Fruit fly (Drosophila melanogaster) whole organism, embryonic: ENCODE measurements around the gene CG12522.

Experiments
- Awh ChIP-seq: fragments of 200-800 bp; sonication (Bioruptor generic); IDR thresholded peaks from 2 replicates; pipeline ENCODE4, ENCODE4 v1.3.6; 2022; ENCODE audit warnings: missing biosample characterization, missing genetic modification characterization
- BEAF-32 ChIP-seq: fragments of 200-800 bp; sonication (Bioruptor generic); optimal IDR thresholded peaks from 3 replicates; lab custom pipeline; 2017; ENCODE audit warnings: missing biosample characterization, missing genetic modification characterization, mild to moderate bottlenecking, moderate library complexity, missing genetic modification reagents
- CG10462 ChIP-seq: fragments of 200-800 bp; sonication (Bioruptor generic); optimal IDR thresholded peaks from 2 replicates; lab custom pipeline; 2016; ENCODE audit warnings: missing biosample characterization, missing genetic modification characterization
- CG10565 ChIP-seq: fragments of 200-800 bp; sonication (Bioruptor generic); optimal IDR thresholded peaks from 3 replicates; lab custom pipeline; 2016; ENCODE audit warnings: missing biosample characterization, mild to moderate bottlenecking, missing genetic modification characterization
- CG11093 ChIP-seq: fragments of 200-800 bp; sonication (Bioruptor generic); IDR thresholded peaks from 3 replicates; pipeline ENCODE4 v1.3.6; 2022; ENCODE audit warnings: missing biosample characterization, missing genetic modification characterization
- CG13424 ChIP-seq: fragments of 200-800 bp; sonication (Bioruptor generic); optimal IDR thresholded peaks from 2 replicates; lab custom pipeline; 2019; ENCODE audit warnings: missing biosample characterization, mild to moderate bottlenecking, missing genetic modification characterization, moderate library complexity
- CG15269 ChIP-seq: fragments of 200-800 bp; sonication (Bioruptor generic); optimal IDR thresholded peaks from 2 replicates; lab custom pipeline; 2018; ENCODE audit warnings: missing biosample characterization, mild to moderate bottlenecking, missing genetic modification characterization, moderate library complexity
- CG15479 ChIP-seq: fragments of 200-800 bp; sonication (Bioruptor generic); optimal IDR thresholded peaks from 3 replicates; lab custom pipeline; 2019; ENCODE audit warnings: missing biosample characterization, mild to moderate bottlenecking, missing genetic modification characterization, moderate library complexity
- CG15514 ChIP-seq: fragments of 200-800 bp; sonication (Bioruptor generic); optimal IDR thresholded peaks from 3 replicates; lab custom pipeline; 2017; ENCODE audit warnings: missing biosample characterization, missing genetic modification characterization, mild to moderate bottlenecking, moderate library complexity, missing genetic modification reagents
- CG1603 ChIP-seq: fragments of 200-800 bp; sonication (Bioruptor generic); optimal IDR thresholded peaks from 2 replicates; lab custom pipeline; 2019; ENCODE audit warnings: missing biosample characterization, mild to moderate bottlenecking, missing genetic modification characterization, moderate library complexity
- CG2116 ChIP-seq: fragments of 200-800 bp; sonication (Bioruptor generic); optimal IDR thresholded peaks from 3 replicates; lab custom pipeline; 2018; ENCODE audit warnings: missing biosample characterization, mild to moderate bottlenecking, missing genetic modification characterization
- CG2678 ChIP-seq: fragments of 200-800 bp; sonication (Bioruptor generic); optimal IDR thresholded peaks from 3 replicates; lab custom pipeline; 2019; ENCODE audit warnings: missing biosample characterization, mild to moderate bottlenecking, missing genetic modification characterization, moderate library complexity
- CG2889 ChIP-seq: fragments of 200-800 bp; sonication (Bioruptor generic); IDR thresholded peaks from 3 replicates; pipeline ENCODE4 v1.3.6; 2022; ENCODE audit warnings: missing biosample characterization, missing genetic modification characterization
- CG31365 ChIP-seq: fragments of 200-800 bp; sonication (Bioruptor generic); optimal IDR thresholded peaks from 2 replicates; lab custom pipeline; 2018; ENCODE audit warnings: missing biosample characterization, mild to moderate bottlenecking, missing genetic modification characterization
- CG34224 ChIP-seq: fragments of 200-800 bp; sonication (Bioruptor generic); IDR thresholded peaks from 3 replicates; pipeline ENCODE4 v1.3.6; 2022; ENCODE audit warnings: missing biosample characterization, missing genetic modification characterization; ENCODE audit not compliant: partially characterized antibody
- CG3726 ChIP-seq: fragments of 200-800 bp; sonication (Bioruptor generic); IDR thresholded peaks from 3 replicates; pipeline ENCODE4, ENCODE4 v1.3.6; 2022; ENCODE audit warnings: missing biosample characterization, missing genetic modification characterization
- CG8290 ChIP-seq, 3 experiments: fragments of 200-800 bp; sonication (Bioruptor generic); optimal IDR thresholded peaks; 2 replicates each; lab custom pipeline; 2016 to 2019; ENCODE audit warnings: missing biosample characterization in 3 of 3, missing genetic modification characterization in 3 of 3, mild to moderate bottlenecking in 2 of 3, moderate library complexity in 1 of 3
- CG8388 ChIP-seq: fragments of 200-800 bp; sonication (Bioruptor generic); optimal IDR thresholded peaks from 2 replicates; lab custom pipeline; 2019; ENCODE audit warnings: missing biosample characterization, mild to moderate bottlenecking, missing genetic modification characterization, moderate library complexity
- CG8765 ChIP-seq: fragments of 200-800 bp; sonication (Bioruptor generic); IDR thresholded peaks from 2 replicates; pipeline ENCODE4 v1.3.6; 2022; ENCODE audit warnings: missing biosample characterization, missing genetic modification characterization
- CG8944 ChIP-seq: fragments of 200-800 bp; sonication (Bioruptor generic); optimal IDR thresholded peaks from 3 replicates; lab custom pipeline; 2016; ENCODE audit warnings: missing biosample characterization, missing genetic modification characterization
- CG9727 ChIP-seq: fragments of 200-800 bp; sonication (Bioruptor generic); optimal IDR thresholded peaks from 3 replicates; lab custom pipeline; 2017; ENCODE audit warnings: missing biosample characterization, mild to moderate bottlenecking, missing genetic modification characterization
- Camta ChIP-seq: fragments of 200-800 bp; sonication (Bioruptor generic); optimal IDR thresholded peaks from 2 replicates; lab custom pipeline; 2016; ENCODE audit warnings: missing biosample characterization, missing genetic modification characterization
- D ChIP-seq, 2 experiments: fragments of 200-800 bp in 1 of 2; fragments of >200 bp in 1 of 2; sonication (Bioruptor generic) in 1 of 2; optimal IDR thresholded peaks; 2 replicates in 1 of 2; 3 replicates in 1 of 2; lab custom pipeline; 2017; ENCODE audit warnings: mild to moderate bottlenecking in 1 of 2, missing biosample characterization in 1 of 2, missing genetic modification characterization in 1 of 2, missing genetic modification reagents in 1 of 2
- Dref ChIP-seq: fragments of 200-800 bp; sonication (Bioruptor generic); IDR thresholded peaks from 2 replicates; pipeline ENCODE4 v1.3.6; 2022; ENCODE audit warnings: missing biosample characterization, missing genetic modification characterization
- Drgx ChIP-seq: fragments of 200-800 bp; sonication (Bioruptor generic); IDR thresholded peaks from 2 replicates; pipeline ENCODE4 v1.3.6; 2022; ENCODE audit warnings: missing biosample characterization, missing genetic modification characterization
- ERR ChIP-seq: fragments of 200-800 bp; sonication (Bioruptor generic); optimal IDR thresholded peaks from 2 replicates; lab custom pipeline; 2016; ENCODE audit warnings: missing biosample characterization, missing genetic modification characterization
- Eip74EF ChIP-seq, 2 experiments: fragments of 200-800 bp in 1 of 2; fragments of >200 bp in 1 of 2; sonication (Bioruptor generic) in 1 of 2; optimal IDR thresholded peaks; 2 replicates each; lab custom pipeline; 2017 to 2019; ENCODE audit warnings: missing biosample characterization in 2 of 2, missing genetic modification characterization in 2 of 2, mild to moderate bottlenecking in 1 of 2, moderate library complexity in 1 of 2
- Hand ChIP-seq: fragments of 200-800 bp; sonication (Bioruptor generic); optimal IDR thresholded peaks from 2 replicates; lab custom pipeline; 2017; ENCODE audit warnings: mild to moderate bottlenecking, missing biosample characterization, missing genetic modification reagents, missing genetic modification characterization
- Hr51 ChIP-seq, 2 experiments: fragments of 200-800 bp; sonication (Bioruptor generic); optimal IDR thresholded peaks; 2 replicates in 1 of 2; 3 replicates in 1 of 2; lab custom pipeline; 2016 to 2018; ENCODE audit warnings: missing biosample characterization in 2 of 2, missing genetic modification characterization in 2 of 2, mild to moderate bottlenecking in 1 of 2, moderate library complexity in 1 of 2
- Hr78 ChIP-seq, 2 experiments: fragments of 200-800 bp in 1 of 2; fragments of >200 bp in 1 of 2; sonication (Bioruptor generic) in 1 of 2; optimal IDR thresholded peaks; 2 replicates each; lab custom pipeline; 2017 to 2019; ENCODE audit warnings: missing biosample characterization in 2 of 2, missing genetic modification characterization in 2 of 2, mild to moderate bottlenecking in 1 of 2, moderate library complexity in 1 of 2
- Lhr ChIP-seq: fragments of 200-800 bp; sonication (Bioruptor generic); optimal IDR thresholded peaks from 3 replicates; lab custom pipeline; 2017; ENCODE audit warnings: mild to moderate bottlenecking, missing biosample characterization, missing genetic modification reagents, missing genetic modification characterization
- Nf-YA ChIP-seq: fragments of 200-800 bp; sonication (Bioruptor generic); IDR thresholded peaks from 2 replicates; pipeline ENCODE4 v1.3.6; 2022; ENCODE audit warnings: missing biosample characterization, missing genetic modification characterization
- Rx ChIP-seq: fragments of 200-800 bp; sonication (Bioruptor generic); IDR thresholded peaks from 2 replicates; pipeline ENCODE4 v1.3.6; 2022; ENCODE audit warnings: missing biosample characterization, missing genetic modification characterization
- Stat92E ChIP-seq, 3 experiments: fragments of >200 bp in 2 of 3; fragments of 200-800 bp in 1 of 3; sonication (Bioruptor generic) in 1 of 3; optimal IDR thresholded peaks; 2 replicates each; lab custom pipeline; 2017 to 2019; ENCODE audit warnings: missing biosample characterization in 3 of 3, missing genetic modification characterization in 3 of 3, mild to moderate bottlenecking in 1 of 3, moderate library complexity in 1 of 3
- crol ChIP-seq: fragments of 200-800 bp; sonication (Bioruptor generic); IDR thresholded peaks from 2 replicates; pipeline ENCODE4 v1.3.6; 2022; ENCODE audit warnings: missing biosample characterization, missing genetic modification characterization
- danr ChIP-seq: fragments of 200-800 bp; sonication (Bioruptor generic); IDR thresholded peaks from 2 replicates; pipeline ENCODE4 v1.3.6; 2022; ENCODE audit warnings: missing biosample characterization, missing genetic modification characterization
- disco-r ChIP-seq: fragments of 200-800 bp; sonication (Bioruptor generic); optimal IDR thresholded peaks from 2 replicates; lab custom pipeline; 2016; ENCODE audit warnings: missing biosample characterization, missing genetic modification characterization
- fd64A ChIP-seq: fragments of 200-800 bp; sonication (Bioruptor generic); optimal IDR thresholded peaks from 3 replicates; lab custom pipeline; 2018; ENCODE audit warnings: missing biosample characterization, mild to moderate bottlenecking, missing genetic modification characterization
- gem ChIP-seq: fragments of 200-800 bp; sonication (Bioruptor generic); optimal IDR thresholded peaks from 2 replicates; lab custom pipeline; 2019; ENCODE audit warnings: missing biosample characterization, mild to moderate bottlenecking, missing genetic modification characterization, moderate library complexity
- gsb-n ChIP-seq: fragments of 200-800 bp; sonication (Bioruptor generic); optimal IDR thresholded peaks from 3 replicates; lab custom pipeline; 2018; ENCODE audit warnings: missing biosample characterization, mild to moderate bottlenecking, missing genetic modification characterization
- ham ChIP-seq: fragments of 200-800 bp; sonication (Bioruptor generic); IDR thresholded peaks from 2 replicates; pipeline ENCODE4 v1.3.6; 2022; ENCODE audit warnings: missing biosample characterization, missing genetic modification characterization
- nom ChIP-seq: fragments of 200-800 bp; sonication (Bioruptor generic); optimal IDR thresholded peaks from 2 replicates; lab custom pipeline; 2017; ENCODE audit warnings: missing biosample characterization, missing genetic modification characterization, mild to moderate bottlenecking, moderate library complexity, missing genetic modification reagents
- onecut ChIP-seq: fragments of 200-800 bp; sonication (Bioruptor generic); IDR thresholded peaks from 2 replicates; pipeline ENCODE4 v1.3.6; 2022; ENCODE audit warnings: missing biosample characterization, missing genetic modification characterization
- pho ChIP-seq: fragments of 200-800 bp; sonication (Bioruptor generic); optimal IDR thresholded peaks from 2 replicates; lab custom pipeline; 2016; ENCODE audit warnings: missing biosample characterization, missing genetic modification characterization
- phol ChIP-seq: fragments of 200-800 bp; sonication (Bioruptor generic); optimal IDR thresholded peaks from 3 replicates; lab custom pipeline; 2018; ENCODE audit warnings: missing biosample characterization, mild to moderate bottlenecking, missing genetic modification characterization, moderate library complexity
- row ChIP-seq: fragments of 200-800 bp; sonication (Bioruptor generic); IDR thresholded peaks from 3 replicates; pipeline ENCODE4 v1.3.6; 2022; ENCODE audit warnings: missing biosample characterization, missing genetic modification characterization
- sob ChIP-seq: fragments of 200-800 bp; sonication (Bioruptor generic); IDR thresholded peaks from 2 replicates; pipeline ENCODE4 v1.3.6; 2022; ENCODE audit warnings: missing biosample characterization, missing genetic modification characterization
- sqz ChIP-seq: fragments of 200-800 bp; sonication (Bioruptor generic); optimal IDR thresholded peaks from 3 replicates; lab custom pipeline; 2018; ENCODE audit warnings: missing biosample characterization, mild to moderate bottlenecking, missing genetic modification characterization
- zfh1 ChIP-seq: fragments of 200-800 bp; sonication (Bioruptor generic); IDR thresholded peaks from 3 replicates; pipeline ENCODE4 v1.3.6; 2022; ENCODE audit warnings: missing biosample characterization, missing genetic modification characterization

The CG12522 gene

DNA sequence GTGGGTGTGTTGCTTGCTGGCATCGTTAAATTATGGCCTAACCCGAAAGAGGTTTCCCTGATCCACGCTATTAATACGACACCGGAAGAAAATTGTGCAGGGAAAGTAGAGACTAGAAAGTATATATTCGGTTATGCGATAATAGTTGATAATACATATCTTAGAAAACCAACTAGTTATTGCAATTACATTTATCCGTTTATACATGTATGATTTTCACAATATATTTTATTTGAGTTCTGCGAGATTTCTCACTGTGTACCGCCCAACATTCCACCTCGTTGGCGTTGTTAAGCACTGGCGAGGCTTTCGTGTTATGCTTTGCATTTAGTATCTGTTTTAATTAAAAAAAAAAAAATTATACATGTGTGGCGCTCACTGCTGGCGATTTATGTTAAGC lies 47.3 kb downstream of the CG12522 start (continued):
- TF ChIP-seq CG15269 (tag; lab: Kevin White, UChicago) (peak; percentile 18), ERR (GFP tag; lab: Kevin White, UChicago) (no peak), CG8765 (GFP tag; lab: Robert Waterston, UW) (no peak), CG10565 (GFP tag; lab: Kevin White, UChicago) (no peak), Lhr (no peak), Awh (GFP tag; lab: Robert Waterston, UW) (peak; percentile 33; the same call in 1 of the 2 replicates), Rx (GFP tag; lab: Robert Waterston, UW) (no peak), CG2678 (tag; lab: Kevin White, UChicago) (no peak), CG11093 (no peak), danr (GFP tag; lab: Robert Waterston, UW) (no peak), Eip74EF (GFP tag; optimal IDR thresholded peaks at IDR 0.05; lab: Kevin White, UChicago) (no peak), Camta (GFP tag; lab: Kevin White, UChicago) (no peak), CG8290 (GFP tag; optimal IDR thresholded peaks at IDR 0.05; lab: Kevin White, UChicago) (no peak), CG8290 (tag; optimal IDR thresholded peaks at IDR 0.05; lab: Kevin White, UChicago) (no peak), Drgx (GFP tag; lab: Robert Waterston, UW) (peak; percentile 78), gem (tag; lab: Kevin White, UChicago) (no peak), CG8944 (GFP tag; lab: Kevin White, UChicago) (no peak), CG1603 (tag; lab: Kevin White, UChicago) (no peak), crol (GFP tag; lab: Robert Waterston, UW) (no peak), CG2116 (GFP tag; lab: Kevin White, UChicago) (no peak), ham (GFP tag; lab: Robert Waterston, UW) (no peak), D (optimal IDR thresholded peaks at IDR 0.05; lab: Kevin White, UChicago) (no peak), D (GFP tag; optimal IDR thresholded peaks at IDR 0.05; lab: Kevin White, UChicago) (no peak), Stat92E (GFP tag; optimal IDR thresholded peaks at IDR 0.05; lab: Kevin White, UChicago) (no peak), CG3726 (GFP tag; lab: Robert Waterston, UW) (no peak), pho (GFP tag; lab: Kevin White, UChicago) (no peak), fd64A (no peak), row (GFP tag; lab: Robert Waterston, UW) (peak; percentile 36; the same call in 2 of the 3 replicates), CG9727 (GFP tag; lab: Kevin White, UChicago) (no peak), Hand (GFP tag; lab: Kevin White, UChicago) (no peak), CG2889 (GFP tag; lab: Robert Waterston, UW) (no peak), sqz (GFP tag; lab: Kevin White, UChicago) (no peak), BEAF-32 (no peak), Hr51 (GFP tag; optimal IDR thresholded peaks at IDR 0.05; lab: Kevin White, UChicago) (no peak), onecut (GFP tag; lab: Robert Waterston, UW) (no peak), CG31365 (tag; lab: Kevin White, UChicago) (no peak), sob (no peak), Hr78 (GFP tag; optimal IDR thresholded peaks at IDR 0.05; lab: Kevin White, UChicago) (no peak), Dref (GFP tag; lab: Robert Waterston, UW) (no peak), CG10462 (GFP tag; lab: Kevin White, UChicago) (no peak), zfh1 (GFP tag; lab: Robert Waterston, UW) (no peak), CG15514 (GFP tag; lab: Kevin White, UChicago) (no peak), CG13424 (tag; lab: Kevin White, UChicago) (no peak), CG8388 (no peak), Nf-YA (GFP tag; lab: Robert Waterston, UW) (no peak), disco-r (GFP tag; lab: Kevin White, UChicago) (no peak), CG15479 (no peak), gsb-n (no peak), CG34224 (GFP tag; lab: Robert Waterston, UW) (no peak), phol (tag; lab: Kevin White, UChicago) (no peak), nom (GFP tag; lab: Kevin White, UChicago) (no peak)
